Worm (Caenorhabditis elegans) whole organism, L1 larva: ENCODE measurements around the gene str-71.

Experiments
- C16A3.4 ChIP-seq: fragments of 150-350 bp; optimal IDR thresholded peaks from 2 replicates; lab custom pipeline; 2014; ENCODE audit warnings: missing biosample characterization, missing genetic modification characterization
- efl-1 ChIP-seq, 4 experiments: fragments of 150-350 bp; optimal IDR thresholded peaks in 3 of 4; peaks in 1 of 4; 1 replicate in 1 of 4; 2 replicates in 3 of 4; lab custom pipeline; 2014; ENCODE audit warnings: missing biosample characterization in 2 of 4, missing genetic modification characterization in 2 of 4, missing genetic modification reagents in 2 of 4
- mab-9 ChIP-seq: fragments of 200-800 bp; sonication (Bioruptor generic); IDR thresholded peaks from 2 replicates; pipeline ENCODE4 v1.3.6; 2022; ENCODE audit warnings: missing genetic modification reagents, missing genetic modification characterization, missing compliant biosample characterization
- nhr-11 ChIP-seq: fragments of 150-350 bp; optimal IDR thresholded peaks from 2 replicates; lab custom pipeline; 2014; ENCODE audit warnings: missing biosample characterization, missing genetic modification characterization
- nhr-84 ChIP-seq: sonication (generic microtip); optimal IDR thresholded peaks from 2 replicates; lab custom pipeline; 2017; ENCODE audit warnings: missing biosample characterization, missing genetic modification characterization
- snu-23 ChIP-seq: sonication (generic microtip); optimal IDR thresholded peaks from 2 replicates; lab custom pipeline; 2016; ENCODE audit warnings: missing genetic modification characterization, missing compliant biosample characterization
- unc-130 ChIP-seq: fragments of 150-350 bp; optimal IDR thresholded peaks from 2 replicates; lab custom pipeline; 2017; ENCODE audit warnings: missing biosample characterization, missing genetic modification characterization, inconsistent platforms

str-71 gene

DNA sequence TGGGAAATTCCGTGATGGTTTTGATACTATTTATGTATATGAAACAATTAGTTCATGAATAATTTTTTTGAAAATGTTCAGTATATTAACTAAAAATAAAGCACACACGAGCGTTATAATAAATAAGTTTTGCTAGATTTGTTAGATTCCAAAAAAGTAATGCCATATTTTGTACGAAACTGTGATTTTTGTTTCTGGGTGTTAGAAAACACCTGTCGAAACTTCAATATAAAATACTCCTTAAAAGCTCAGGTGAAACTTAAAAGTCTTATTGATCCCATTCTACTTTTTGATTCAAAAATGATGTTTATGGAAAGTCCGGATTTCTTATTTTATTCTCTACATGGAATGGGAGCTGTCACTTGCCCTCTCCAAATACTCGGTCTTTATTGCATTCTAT lies 43.0 kb downstream of the str-71 start, which contains the start of gene srh-265:
TSS of gene srh-265 (plus strand) at position 301 of the 400 bp plus-strand sequence.
- TF ChIP-seq C16A3.4 (tag; lab: Kevin White, UChicago) (no peak), unc-130 (tag; lab: Kevin White, UChicago) (no peak), nhr-11 (no peak), efl-1 (optimal IDR thresholded peaks at IDR 0.05; lab: Kevin White, UChicago) (no peak), efl-1 (GFP tag; optimal IDR thresholded peaks at IDR 0.05 in 1 of 2; lab: Kevin White, UChicago) (no peak)

DNA sequence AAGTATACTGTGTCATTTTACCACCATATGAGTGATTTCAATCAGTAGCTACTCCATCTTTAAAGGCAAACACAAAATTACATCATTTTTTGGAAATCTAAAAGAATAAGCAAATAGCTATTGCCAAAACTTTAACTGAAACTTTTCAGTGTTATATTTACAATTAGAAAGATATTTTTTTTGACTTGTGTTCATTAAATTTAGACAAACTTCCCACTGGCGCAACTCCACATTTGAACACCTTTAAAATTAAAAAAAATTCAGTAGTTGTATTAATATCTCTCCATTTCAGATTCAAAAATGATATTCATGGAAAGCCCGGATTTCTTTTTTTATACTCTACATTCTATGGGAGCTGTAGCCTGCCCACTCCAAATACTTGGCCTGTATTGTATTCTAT lies 45.1 kb downstream of the str-71 start, which contains the start of gene srh-264:
TSS of gene srh-264 (plus strand) at position 301 of the 400 bp plus-strand sequence.
- TF ChIP-seq unc-130 (tag; lab: Kevin White, UChicago) (no peak), mab-9 (GFP tag; lab: Robert Waterston, UW) (no peak)
- TF ChIP-seq, all 84 proteins: peak for 0

DNA sequence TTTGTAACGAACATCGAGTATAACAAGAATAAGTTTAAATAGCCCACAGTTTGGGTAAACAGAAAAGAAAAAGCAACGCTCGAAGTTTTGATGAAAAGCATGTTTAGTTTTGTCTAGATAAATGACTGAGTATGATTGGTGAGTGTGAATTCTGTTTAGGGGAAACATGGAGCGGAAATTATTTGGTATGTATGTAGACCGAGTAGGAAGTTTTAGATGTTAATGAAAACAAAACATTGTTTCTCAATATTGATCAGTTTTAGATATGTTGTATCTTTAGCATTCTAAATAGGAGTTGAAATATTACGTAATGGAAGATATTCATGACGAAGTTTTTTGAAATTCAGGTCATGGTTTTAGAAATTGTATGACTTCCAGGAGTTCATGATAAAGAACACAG lies 46.4 kb downstream of the str-71 start, which contains the start of gene srbc-63:
TSS of gene srbc-63 (minus strand) at position 101 of the 400 bp plus-strand sequence.
- TF ChIP-seq nhr-84 (no peak), snu-23 (GFP tag; lab: Kevin White, UChicago) (no peak)
